Worm (Caenorhabditis elegans): Measurements from ENCODE around the gene clk-2.

clk-2 gene

DNA sequence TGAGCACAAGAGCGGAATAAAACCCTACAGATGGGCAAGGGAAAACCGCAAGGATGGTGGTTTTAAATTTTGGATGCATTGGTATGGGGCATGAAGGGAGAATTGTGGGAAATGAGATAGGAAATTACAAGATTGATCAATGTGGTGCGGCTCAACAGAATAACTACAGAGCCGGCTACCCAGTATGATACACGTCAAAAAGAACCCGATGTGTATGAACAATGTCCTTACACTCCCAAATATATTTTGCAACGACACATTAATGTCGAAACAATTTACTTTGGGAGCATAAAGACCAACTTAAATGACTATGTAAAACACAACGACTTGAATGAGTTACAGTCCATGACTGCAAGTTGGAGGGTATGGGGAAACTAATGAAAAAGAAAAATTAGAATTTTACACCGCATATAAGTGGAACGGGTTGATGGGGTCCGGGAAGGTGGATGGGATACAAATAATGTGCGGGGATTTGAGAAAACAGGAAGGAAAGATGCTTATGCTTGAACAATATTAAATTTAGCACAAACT lies 22.6 kb downstream of the clk-2 start:
- TF ChIP-seq hmg-4 (GFP tag; optimal IDR thresholded peaks at IDR 0.05) (no peak), flt-1 (GFP tag; IDR thresholded peaks at IDR 0.05) (no peak), aly-1 (tag; optimal IDR thresholded peaks at IDR 0.05) (no peak), hmbx-1 (tag; optimal IDR thresholded peaks at IDR 0.05) (no peak), ama-1 (optimal IDR thresholded peaks at IDR 0.05) (no peak), ceh-13 (GFP tag; optimal IDR thresholded peaks at IDR 0.05) (no peak)

DNA sequence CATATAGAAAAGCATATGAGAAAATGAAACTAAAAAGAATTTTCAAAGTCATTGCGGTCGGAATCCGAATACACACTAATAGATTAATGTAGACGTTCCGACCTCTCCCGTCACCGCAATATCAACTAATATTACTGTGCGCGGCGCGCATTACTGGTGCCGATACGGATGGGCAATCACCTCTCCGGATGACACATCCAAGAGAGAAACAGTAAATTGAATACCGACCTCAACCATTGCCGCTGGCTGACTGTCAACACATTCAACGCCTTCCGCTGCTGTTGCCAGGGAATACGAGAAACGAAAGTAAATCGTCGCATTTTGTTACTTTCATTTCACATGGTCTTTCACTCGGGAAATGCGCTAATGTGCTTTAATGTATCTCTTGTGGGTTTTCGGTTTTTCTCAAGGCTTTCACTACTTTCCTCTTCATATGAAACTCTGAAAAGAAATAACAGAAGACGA lies 23.4 kb downstream of the clk-2 start:
- TF ChIP-seq tbx-37 (GFP tag; conservative IDR thresholded peaks at IDR 0.05) (no peak), pes-1 (GFP tag; IDR thresholded peaks at IDR 0.05) (no peak), hnd-1 (tag; optimal IDR thresholded peaks at IDR 0.05) (no peak), B0310.2 (tag; optimal IDR thresholded peaks at IDR 0.05) (no peak), ama-1 (optimal IDR thresholded peaks at IDR 0.05) (no peak), ceh-36 (tag; optimal IDR thresholded peaks at IDR 0.05) (no peak), tbx-11 (GFP tag; IDR thresholded peaks at IDR 0.05) (no peak), ceh-13 (GFP tag; optimal IDR thresholded peaks at IDR 0.05) (no peak), hmbx-1 (tag; optimal IDR thresholded peaks at IDR 0.05) (no peak), hmg-4 (GFP tag; optimal IDR thresholded peaks at IDR 0.05) (no peak), aly-1 (tag; optimal IDR thresholded peaks at IDR 0.05) (no peak), flt-1 (GFP tag; IDR thresholded peaks at IDR 0.05) (no peak)

DNA sequence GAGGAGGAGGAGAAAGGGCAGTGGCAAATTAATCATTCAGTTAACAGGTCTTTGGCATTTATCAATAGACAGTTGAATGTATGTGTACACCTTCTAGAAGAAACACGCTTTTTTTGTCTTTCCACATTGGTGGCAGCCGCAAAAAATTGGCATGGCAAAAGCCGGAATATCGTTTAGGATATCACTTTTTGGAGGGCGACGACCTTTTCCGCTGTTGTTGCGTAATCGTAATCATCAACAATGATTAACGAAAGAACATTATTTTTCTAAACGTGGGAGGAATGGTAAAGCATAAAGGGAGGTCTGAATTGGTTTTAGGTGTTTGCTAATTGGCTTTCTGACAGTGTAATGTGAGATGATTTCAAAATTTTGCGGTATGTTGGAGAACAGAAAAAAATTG lies 26.4 kb downstream of the clk-2 start:
- TF ChIP-seq aly-1 (tag; optimal IDR thresholded peaks at IDR 0.05) = no peak
- TF ChIP-seq F13C5.2 (tag; optimal IDR thresholded peaks at IDR 0.05) = no peak
- TF ChIP-seq hnd-1 (tag; optimal IDR thresholded peaks at IDR 0.05) = no peak
- TF ChIP-seq ceh-36 (tag; optimal IDR thresholded peaks at IDR 0.05) = no peak
- no peak for TF ChIP-seq B0310.2 (tag; optimal IDR thresholded peaks at IDR 0.05)
- TF ChIP-seq tbx-11 (GFP tag; IDR thresholded peaks at IDR 0.05) = no peak
- TF ChIP-seq tra-4 (tag; optimal IDR thresholded peaks at IDR 0.05) = no peak

DNA sequence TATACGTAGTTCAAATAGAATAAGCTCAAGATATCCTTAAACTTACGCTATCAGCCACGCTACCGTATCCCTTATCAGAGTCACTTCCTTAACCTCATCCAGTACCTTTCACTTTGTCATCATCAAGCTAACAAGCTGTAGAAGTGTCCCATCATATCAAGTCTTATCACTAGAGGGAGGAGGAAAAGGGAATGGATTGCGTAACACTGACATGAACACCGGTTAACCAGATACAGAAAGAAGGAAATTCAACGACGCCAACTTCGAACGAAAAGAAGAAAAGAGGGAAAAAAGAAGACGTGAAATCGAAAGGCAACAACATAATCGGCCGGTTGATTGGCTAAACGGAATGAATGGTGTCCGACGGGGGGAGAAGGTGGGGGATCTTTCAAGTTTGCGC lies 28.3 kb downstream of the clk-2 start:
- TF ChIP-seq ets-7 (tag; optimal IDR thresholded peaks at IDR 0.05) (no peak), aly-1 (tag; optimal IDR thresholded peaks at IDR 0.05) (no peak), ceh-13 (GFP tag; optimal IDR thresholded peaks at IDR 0.05) (no peak), hmg-4 (GFP tag; optimal IDR thresholded peaks at IDR 0.05) (no peak), pes-1 (GFP tag; IDR thresholded peaks at IDR 0.05) (no peak), tra-4 (tag; optimal IDR thresholded peaks at IDR 0.05) (no peak), B0310.2 (tag; optimal IDR thresholded peaks at IDR 0.05) (no peak), F13C5.2 (tag; optimal IDR thresholded peaks at IDR 0.05) (no peak), hnd-1 (tag; optimal IDR thresholded peaks at IDR 0.05) (no peak), flt-1 (GFP tag; IDR thresholded peaks at IDR 0.05) (no peak), tbx-11 (GFP tag; IDR thresholded peaks at IDR 0.05) (no peak), ama-1 (optimal IDR thresholded peaks at IDR 0.05) (no peak), scrt-1 (GFP tag; IDR thresholded peaks at IDR 0.05) (no peak), ceh-36 (tag; optimal IDR thresholded peaks at IDR 0.05) (no peak), hmbx-1 (tag; optimal IDR thresholded peaks at IDR 0.05) (no peak)

DNA sequence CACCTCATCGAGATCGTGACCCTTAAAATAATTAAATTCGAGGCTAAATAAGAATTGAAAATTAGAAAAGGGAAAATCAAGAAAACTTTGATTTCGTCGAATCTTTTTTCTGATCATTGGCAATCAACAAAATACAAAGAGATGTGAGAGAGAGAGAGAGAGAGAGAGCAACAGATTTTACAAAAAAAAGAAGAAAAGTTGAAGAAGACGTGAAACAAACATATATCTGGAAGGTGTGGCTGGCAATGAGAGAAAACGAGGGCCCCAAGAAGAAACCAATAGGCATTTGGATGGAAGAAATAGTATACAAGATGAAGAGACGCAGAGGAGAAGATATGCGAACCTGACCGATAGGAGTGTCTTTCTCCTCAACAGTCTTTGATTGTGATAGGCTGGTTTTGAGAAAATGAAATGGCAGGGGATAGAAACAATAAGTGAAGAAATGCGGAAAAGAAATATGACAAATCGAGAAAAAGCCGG lies 29.2 kb downstream of the clk-2 start, which contains the start of gene mup-4:
Gene mup-4, minus strand, starts transcription at position 51 of the 480 bp plus-strand sequence.
- TF ChIP-seq ceh-13 (GFP tag; optimal IDR thresholded peaks at IDR 0.05) = no peak
- no peak for TF ChIP-seq tra-4 (tag; optimal IDR thresholded peaks at IDR 0.05)
- no peak for TF ChIP-seq hnd-1 (tag; optimal IDR thresholded peaks at IDR 0.05)
- no peak for TF ChIP-seq sea-1 (GFP tag; conservative IDR thresholded peaks at IDR 0.05)
- no peak for TF ChIP-seq tbx-11 (GFP tag; IDR thresholded peaks at IDR 0.05)
- TF ChIP-seq F13C5.2 (tag; optimal IDR thresholded peaks at IDR 0.05) = no peak
- TF ChIP-seq B0310.2 (tag; optimal IDR thresholded peaks at IDR 0.05) = no peak
- no peak for TF ChIP-seq hmg-4 (GFP tag; optimal IDR thresholded peaks at IDR 0.05)
- TF ChIP-seq pes-1 (GFP tag; IDR thresholded peaks at IDR 0.05) = no peak

DNA sequence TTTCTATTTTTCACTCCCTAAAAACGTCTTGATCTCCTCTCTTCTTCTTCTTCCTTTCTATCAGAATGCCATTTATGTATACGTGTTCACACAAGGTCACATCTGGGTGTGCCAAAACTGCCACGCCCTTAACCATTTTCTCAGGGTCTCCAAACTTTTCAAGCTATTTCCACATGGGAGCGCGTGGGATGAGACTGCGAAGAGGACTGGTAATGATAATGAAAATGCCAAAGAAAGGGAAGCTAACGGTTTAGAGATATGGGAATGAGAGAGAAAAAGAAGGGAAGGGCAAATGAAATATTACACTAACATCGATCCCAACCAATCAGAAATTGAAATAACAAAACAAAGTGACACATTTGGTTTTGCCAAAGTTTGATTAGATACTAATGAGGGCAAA lies 30.0 kb downstream of the clk-2 start:
- no peak for TF ChIP-seq hmg-4 (GFP tag; optimal IDR thresholded peaks at IDR 0.05)
- no peak for TF ChIP-seq ceh-13 (GFP tag; optimal IDR thresholded peaks at IDR 0.05)
- no peak for TF ChIP-seq ceh-36 (tag; optimal IDR thresholded peaks at IDR 0.05)
- no peak for TF ChIP-seq F13C5.2 (tag; optimal IDR thresholded peaks at IDR 0.05)
- no peak for TF ChIP-seq hnd-1 (tag; optimal IDR thresholded peaks at IDR 0.05)
- no peak for TF ChIP-seq tra-4 (tag; optimal IDR thresholded peaks at IDR 0.05)
- no peak for TF ChIP-seq B0310.2 (tag; optimal IDR thresholded peaks at IDR 0.05)
- no peak for TF ChIP-seq hmbx-1 (tag; optimal IDR thresholded peaks at IDR 0.05)
- TF ChIP-seq ets-7 (tag; optimal IDR thresholded peaks at IDR 0.05) = no peak
- no peak for TF ChIP-seq ama-1 (optimal IDR thresholded peaks at IDR 0.05)
- no peak for TF ChIP-seq sea-1 (GFP tag; conservative IDR thresholded peaks at IDR 0.05)

DNA sequence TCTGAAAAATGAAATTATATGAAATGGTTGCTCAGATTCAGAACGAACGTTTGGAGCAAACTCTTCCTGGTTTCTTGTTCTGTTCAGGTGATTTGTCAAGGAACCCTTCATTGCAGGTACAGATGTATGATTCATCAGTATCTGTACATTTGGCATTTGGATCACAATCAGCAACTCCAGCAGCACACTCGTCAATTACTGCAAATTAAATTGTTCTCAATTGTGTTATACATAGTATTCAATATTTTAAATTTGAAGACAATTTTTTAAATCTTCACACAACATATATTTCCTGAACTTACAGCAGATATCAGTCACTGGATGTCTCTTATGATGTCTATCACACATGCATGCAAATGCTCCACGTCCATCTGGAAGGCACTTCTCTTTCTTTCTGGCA lies 33.6 kb downstream of the clk-2 start:
- no peak for TF ChIP-seq ets-7 (tag; optimal IDR thresholded peaks at IDR 0.05)
- no peak for TF ChIP-seq ceh-36 (tag; optimal IDR thresholded peaks at IDR 0.05)
- TF ChIP-seq ceh-13 (GFP tag; optimal IDR thresholded peaks at IDR 0.05) = no peak
- TF ChIP-seq ama-1 (optimal IDR thresholded peaks at IDR 0.05) = no peak
- TF ChIP-seq tra-4 (tag; optimal IDR thresholded peaks at IDR 0.05) = no peak
- TF ChIP-seq hmbx-1 (tag; optimal IDR thresholded peaks at IDR 0.05) = no peak
- no peak for TF ChIP-seq aly-1 (tag; optimal IDR thresholded peaks at IDR 0.05)
- TF ChIP-seq F13C5.2 (tag; optimal IDR thresholded peaks at IDR 0.05) = no peak
- TF ChIP-seq hmg-4 (GFP tag; optimal IDR thresholded peaks at IDR 0.05) = no peak
- no peak for TF ChIP-seq tbx-37 (GFP tag; conservative IDR thresholded peaks at IDR 0.05)
- no peak for TF ChIP-seq scrt-1 (GFP tag; IDR thresholded peaks at IDR 0.05)
- no peak for TF ChIP-seq hnd-1 (tag; optimal IDR thresholded peaks at IDR 0.05)

DNA sequence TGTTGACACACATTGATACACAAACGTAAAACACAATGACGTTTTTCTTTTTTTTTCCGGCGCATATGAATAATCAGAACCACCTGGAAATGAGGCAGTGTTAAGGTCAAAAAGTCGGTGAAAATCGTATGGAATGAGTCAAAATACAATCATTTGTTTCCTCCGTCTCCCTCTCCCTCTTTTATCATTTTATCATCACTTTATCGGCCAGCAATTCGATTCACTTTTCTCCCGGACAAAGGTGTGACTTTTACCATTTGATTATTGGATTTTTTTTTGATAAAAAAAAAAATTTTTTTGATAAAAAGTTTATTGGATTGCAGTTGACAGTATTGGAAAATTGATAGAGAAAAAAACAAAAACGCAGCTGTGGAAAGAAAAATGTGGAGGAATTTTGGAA lies 39.4 kb downstream of the clk-2 start:
- no peak for TF ChIP-seq hmg-4 (GFP tag; optimal IDR thresholded peaks at IDR 0.05)
- no peak for TF ChIP-seq hnd-1 (tag; optimal IDR thresholded peaks at IDR 0.05)

Data from whole organism, early embryonic.